Fruit fly (Drosophila melanogaster): ENCODE measurements around the gene CG31522.

The CG31522 gene

DNA sequence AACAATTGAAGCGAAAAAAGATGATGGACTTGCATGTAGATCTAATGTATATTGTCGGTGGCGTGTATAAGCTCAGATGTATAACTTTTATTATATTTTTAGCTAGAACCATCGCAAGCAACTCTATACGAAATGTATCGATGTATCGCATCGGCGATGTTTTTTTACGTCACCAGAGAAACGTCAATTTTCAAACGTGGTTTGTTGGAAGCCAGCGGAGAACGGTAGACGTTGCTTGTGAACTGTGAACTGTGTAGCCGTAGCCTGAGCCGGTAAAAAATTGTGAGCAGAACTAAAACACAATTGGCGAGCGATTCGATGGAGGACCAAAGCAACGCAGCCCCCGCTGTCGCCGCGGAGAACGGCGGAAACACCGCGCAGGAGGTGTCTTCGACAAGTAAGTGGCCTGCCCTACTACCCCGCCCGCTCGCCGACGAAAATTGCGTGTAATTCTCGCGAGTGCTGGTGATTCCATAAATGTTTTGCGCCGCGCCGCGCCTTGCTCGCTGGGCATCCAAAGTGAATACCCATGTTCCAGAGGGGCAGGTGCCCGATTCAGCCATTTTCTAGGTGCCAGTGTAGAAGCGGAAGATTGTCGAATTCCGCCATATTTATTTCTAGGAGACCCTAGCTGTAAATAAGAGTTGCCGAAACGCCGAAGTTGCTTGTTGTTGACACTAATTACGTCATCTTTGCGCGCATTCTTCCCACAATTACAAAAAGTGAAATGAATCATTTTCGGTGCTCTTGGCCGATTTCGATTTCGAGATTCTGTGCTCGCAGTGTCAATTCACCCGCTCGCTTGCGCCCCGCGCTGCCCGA lies 59.6 kb downstream of the CG31522 start, which contains the start of gene lost (continued):
- TF ChIP-seq kah (GFP tag; optimal IDR thresholded peaks at IDR 0.05): no peak
- no peak for TF ChIP-seq CG8765 (GFP tag; IDR thresholded peaks at IDR 0.05)
- TF ChIP-seq CG2116 (GFP tag; optimal IDR thresholded peaks at IDR 0.05): peak; percentile 96
- TF ChIP-seq CG14710 (tag; optimal IDR thresholded peaks at IDR 0.05): peak; percentile 54
- TF ChIP-seq Eip74EF (GFP tag; optimal IDR thresholded peaks at IDR 0.05): no peak
- TF ChIP-seq CG13287 (GFP tag; IDR thresholded peaks at IDR 0.05; ENCODE audit: partially characterized antibody): peak; percentile 99
- TF ChIP-seq CG11695 (GFP tag; IDR thresholded peaks at IDR 0.05): 0 out of 3 replicates have a peak, but pooled peaks have one; percentile 16
- TF ChIP-seq Bgb (GFP tag; IDR thresholded peaks at IDR 0.05; ENCODE audit: partially characterized antibody): peak; percentile 100
- no peak for TF ChIP-seq CG9215 (GFP tag; IDR thresholded peaks at IDR 0.05)
- no peak for TF ChIP-seq yki (optimal IDR thresholded peaks at IDR 0.05)
- no peak for TF ChIP-seq vfl (GFP tag; optimal IDR thresholded peaks at IDR 0.05)
- no peak for TF ChIP-seq CG43689 (GFP tag; IDR thresholded peaks at IDR 0.05)
- TF ChIP-seq Sox100B (GFP tag; optimal IDR thresholded peaks at IDR 0.05): no peak
- peak; percentile 19 for TF ChIP-seq pfk (GFP tag; optimal IDR thresholded peaks at IDR 0.05)
- no peak for TF ChIP-seq CG2678 (tag; optimal IDR thresholded peaks at IDR 0.05)
- TF ChIP-seq kay (GFP tag; optimal IDR thresholded peaks at IDR 0.05): no peak
- peak; percentile 25 for TF ChIP-seq gfzf (GFP tag; optimal IDR thresholded peaks at IDR 0.05)
- TF ChIP-seq CG12155 (GFP tag; optimal IDR thresholded peaks at IDR 0.05): peak; percentile 27
- peak; percentile 71 for TF ChIP-seq Ets65A (GFP tag)
- TF ChIP-seq CG13424 (tag; optimal IDR thresholded peaks at IDR 0.05): peak; percentile 7
- TF ChIP-seq CG7745 (tag; optimal IDR thresholded peaks at IDR 0.05): no peak
- no peak for TF ChIP-seq CG1529 (GFP tag; optimal IDR thresholded peaks at IDR 0.05)
- no peak for TF ChIP-seq sima (GFP tag; optimal IDR thresholded peaks at IDR 0.05)
- no peak for TF ChIP-seq CG17912 (GFP tag; optimal IDR thresholded peaks at IDR 0.05)
- TF ChIP-seq prd (optimal IDR thresholded peaks at IDR 0.05): no peak
- no peak for TF ChIP-seq prd (GFP tag; IDR thresholded peaks at IDR 0.05)
- peak; percentile 65 for TF ChIP-seq CG11723 (GFP tag; optimal IDR thresholded peaks at IDR 0.05)
- no peak for TF ChIP-seq insv (GFP tag; optimal IDR thresholded peaks at IDR 0.05)
- TF ChIP-seq CG9797 (GFP tag; optimal IDR thresholded peaks at IDR 0.05): peak; percentile 44
- no peak for TF ChIP-seq Usf (GFP tag; optimal IDR thresholded peaks at IDR 0.05)
- TF ChIP-seq CG14050 (GFP tag; IDR thresholded peaks at IDR 0.05): no peak
- TF ChIP-seq cad (GFP tag; optimal IDR thresholded peaks at IDR 0.05): no peak
- peak; percentile 98 for TF ChIP-seq CG16813 (GFP tag; IDR thresholded peaks at IDR 0.05; ENCODE audit: partially characterized antibody)
- TF ChIP-seq CG11696 (GFP tag; IDR thresholded peaks at IDR 0.05): no peak
- peak; percentile 97 for TF ChIP-seq unc-4 (GFP tag; IDR thresholded peaks at IDR 0.05; ENCODE audit: partially characterized antibody)
- TF ChIP-seq slp2 (GFP tag; optimal IDR thresholded peaks at IDR 0.05): no peak
- TF ChIP-seq MBD-R2 (GFP tag; IDR thresholded peaks at IDR 0.05): peak; percentile 76
- no peak for TF ChIP-seq ftz-f1 (GFP tag; optimal IDR thresholded peaks at IDR 0.05)
- TF ChIP-seq Nf-YB (GFP tag; optimal IDR thresholded peaks at IDR 0.05): peak; percentile 8
- no peak for TF ChIP-seq CG11093 (GFP tag; IDR thresholded peaks at IDR 0.05)
- TF ChIP-seq CG7357 (GFP tag; IDR thresholded peaks at IDR 0.05): peak; percentile 66
- TF ChIP-seq Scr (GFP tag; IDR thresholded peaks at IDR 0.05; ENCODE audit: partially characterized antibody): peak; percentile 98
- peak; percentile 51 for TF ChIP-seq nmo (GFP tag; optimal IDR thresholded peaks at IDR 0.05)
- TF ChIP-seq esg (GFP tag; conservative IDR thresholded peaks at IDR 0.05): no peak
- no peak for TF ChIP-seq CG2202 (tag; optimal IDR thresholded peaks at IDR 0.05)
- peak; percentile 61 for TF ChIP-seq B-H2 (GFP tag; optimal IDR thresholded peaks at IDR 0.05)
- TF ChIP-seq E2f1 (GFP tag; IDR thresholded peaks at IDR 0.05): no peak
- peak; percentile 47 for TF ChIP-seq CHES-1-like (GFP tag; optimal IDR thresholded peaks at IDR 0.05)
- TF ChIP-seq CG1647 (GFP tag; optimal IDR thresholded peaks at IDR 0.05): no peak
- TF ChIP-seq trem (tag; optimal IDR thresholded peaks at IDR 0.05): peak; percentile 66
